Worm (Caenorhabditis elegans) whole organism, late embryonic: ENCODE data around the gene flp-3.

Experiments used
- C08G9.2 ChIP-seq: sonication (generic microtip); optimal IDR thresholded peaks from 2 replicates; lab custom pipeline; 2016; ENCODE audit warnings: mild to moderate bottlenecking, missing genetic modification characterization, moderate library complexity, missing compliant biosample characterization
- C38D4.7 ChIP-seq: fragments of 200-800 bp; sonication (Bioruptor generic); optimal IDR thresholded peaks from 2 replicates; lab custom pipeline; 2018; ENCODE audit warnings: mild to moderate bottlenecking, missing genetic modification characterization, moderate library complexity, missing compliant biosample characterization
- F13H6.1 ChIP-seq: sonication (generic microtip); optimal IDR thresholded peaks from 2 replicates; lab custom pipeline; 2016; ENCODE audit warnings: missing genetic modification characterization, missing compliant biosample characterization
- K02D7.2 ChIP-seq: sonication (generic microtip); optimal IDR thresholded peaks from 2 replicates; lab custom pipeline; 2017; ENCODE audit warnings: mild to moderate bottlenecking, missing genetic modification characterization, missing compliant biosample characterization
- K09A11.1 ChIP-seq: sonication (generic microtip); optimal IDR thresholded peaks from 2 replicates; lab custom pipeline; 2017; ENCODE audit warnings: antibody characterized with exemption, mild to moderate bottlenecking, missing genetic modification characterization, missing compliant biosample characterization; ENCODE audit not compliant: insufficient read depth
- T23F11.4 ChIP-seq: fragments of 200-800 bp; sonication (Bioruptor generic); optimal IDR thresholded peaks from 2 replicates; lab custom pipeline; 2018; ENCODE audit warnings: mild to moderate bottlenecking, missing genetic modification characterization, missing compliant biosample characterization
- Y22D7AL.16 ChIP-seq: sonication (generic microtip); optimal IDR thresholded peaks from 2 replicates; lab custom pipeline; 2016; ENCODE audit warnings: missing genetic modification characterization, missing compliant biosample characterization
- ahr-1 ChIP-seq: sonication (generic microtip); optimal IDR thresholded peaks from 2 replicates; lab custom pipeline; 2016; ENCODE audit warnings: missing genetic modification characterization, missing compliant biosample characterization
- ceh-14 ChIP-seq: sonication (generic microtip); optimal IDR thresholded peaks from 2 replicates; lab custom pipeline; 2016; ENCODE audit warnings: missing genotype, missing genetic modification characterization, missing compliant biosample characterization
- ceh-18 ChIP-seq: sonication (generic microtip); optimal IDR thresholded peaks from 2 replicates; lab custom pipeline; 2016; ENCODE audit warnings: missing genetic modification characterization, missing compliant biosample characterization
- ceh-19 ChIP-seq: fragments of 200-800 bp; sonication (Bioruptor generic); optimal IDR thresholded peaks from 2 replicates; lab custom pipeline; 2018; ENCODE audit warnings: mild to moderate bottlenecking, missing genetic modification characterization, missing compliant biosample characterization
- ceh-2 ChIP-seq: sonication (generic microtip); optimal IDR thresholded peaks from 2 replicates; lab custom pipeline; 2016; ENCODE audit warnings: missing genotype, missing genetic modification characterization, missing compliant biosample characterization
- ceh-31 ChIP-seq: sonication (generic microtip); optimal IDR thresholded peaks from 2 replicates; lab custom pipeline; 2016; ENCODE audit warnings: missing genetic modification characterization, missing compliant biosample characterization
- ceh-34 ChIP-seq: sonication (generic microtip); optimal IDR thresholded peaks from 2 replicates; lab custom pipeline; 2016; ENCODE audit warnings: mild to moderate bottlenecking, missing genetic modification characterization, missing compliant biosample characterization
- ceh-45 ChIP-seq: fragments of 200-800 bp; sonication (Bioruptor generic); IDR thresholded peaks from 2 replicates; pipeline ENCODE4 v1.3.6; 2022; ENCODE audit warnings: missing genetic modification reagents, missing genetic modification characterization, missing compliant biosample characterization
- ceh-48 ChIP-seq: sonication (generic microtip); optimal IDR thresholded peaks from 2 replicates; lab custom pipeline; 2016; ENCODE audit warnings: missing genetic modification characterization, inconsistent platforms, missing compliant biosample characterization
- ceh-6 ChIP-seq: fragments of 200-800 bp; sonication (Bioruptor generic); optimal IDR thresholded peaks from 2 replicates; lab custom pipeline; 2018; ENCODE audit warnings: mild to moderate bottlenecking, missing genetic modification characterization, missing compliant biosample characterization
- che-1 ChIP-seq: sonication (generic microtip); optimal IDR thresholded peaks from 2 replicates; lab custom pipeline; 2016; ENCODE audit warnings: mild to moderate bottlenecking, missing genetic modification characterization, missing compliant biosample characterization
- dmd-4 ChIP-seq: sonication (generic microtip); optimal IDR thresholded peaks from 2 replicates; lab custom pipeline; 2016; ENCODE audit warnings: borderline replicate concordance, missing genetic modification characterization, missing compliant biosample characterization
- dve-1 ChIP-seq: sonication (generic microtip); optimal IDR thresholded peaks from 2 replicates; lab custom pipeline; 2017; ENCODE audit warnings: antibody characterized with exemption, mild to moderate bottlenecking, missing genetic modification characterization, missing compliant biosample characterization
- elt-2 ChIP-seq: sonication (generic microtip); optimal IDR thresholded peaks from 2 replicates; lab custom pipeline; 2016; ENCODE audit warnings: missing genetic modification reagents, missing genetic modification characterization, missing compliant biosample characterization
- eyg-1 ChIP-seq: sonication (generic microtip); optimal IDR thresholded peaks from 2 replicates; lab custom pipeline; 2016; ENCODE audit warnings: missing genotype, missing genetic modification characterization, missing compliant biosample characterization
- fax-1 ChIP-seq: sonication (generic microtip); optimal IDR thresholded peaks from 2 replicates; lab custom pipeline; 2016; ENCODE audit warnings: missing genotype, missing genetic modification characterization, missing compliant biosample characterization
- fkh-6 ChIP-seq: sonication (generic microtip); optimal IDR thresholded peaks from 2 replicates; lab custom pipeline; 2016; ENCODE audit warnings: missing genetic modification characterization, missing compliant biosample characterization
- gmeb-2 ChIP-seq: sonication (generic microtip); optimal IDR thresholded peaks from 2 replicates; lab custom pipeline; 2016; ENCODE audit warnings: missing genetic modification characterization, inconsistent platforms, missing compliant biosample characterization
- hlh-13 ChIP-seq: fragments of 200-800 bp; sonication (Bioruptor generic); optimal IDR thresholded peaks from 2 replicates; lab custom pipeline; 2018; ENCODE audit warnings: mild to moderate bottlenecking, missing genetic modification characterization, missing compliant biosample characterization
- hlh-6 ChIP-seq: sonication (generic microtip); optimal IDR thresholded peaks from 2 replicates; lab custom pipeline; 2016; ENCODE audit warnings: missing genotype, missing genetic modification characterization, missing compliant biosample characterization
- hlh-8 ChIP-seq: sonication (generic microtip); optimal IDR thresholded peaks from 2 replicates; lab custom pipeline; 2016; ENCODE audit warnings: missing genotype, missing genetic modification characterization, missing compliant biosample characterization
- lin-11 ChIP-seq: fragments of 200-800 bp; sonication (Bioruptor generic); optimal IDR thresholded peaks from 2 replicates; lab custom pipeline; 2018; ENCODE audit warnings: mild to moderate bottlenecking, missing genetic modification characterization, missing compliant biosample characterization
- madf-2 ChIP-seq: sonication (generic microtip); optimal IDR thresholded peaks from 2 replicates; lab custom pipeline; 2017; ENCODE audit warnings: missing genetic modification characterization, missing compliant biosample characterization
- nfya-1 ChIP-seq: sonication (generic microtip); optimal IDR thresholded peaks from 2 replicates; lab custom pipeline; 2017; ENCODE audit warnings: missing genetic modification characterization, mild to moderate bottlenecking, missing compliant biosample characterization, antibody characterized with exemption, moderate library complexity
- nhr-232 ChIP-seq: sonication (generic microtip); optimal IDR thresholded peaks from 2 replicates; lab custom pipeline; 2016; ENCODE audit warnings: missing genetic modification characterization, missing compliant biosample characterization
- npax-4 ChIP-seq: sonication (generic microtip); optimal IDR thresholded peaks from 2 replicates; lab custom pipeline; 2016; ENCODE audit warnings: missing genetic modification characterization, missing compliant biosample characterization
- odd-2 ChIP-seq: sonication (generic microtip); optimal IDR thresholded peaks from 2 replicates; lab custom pipeline; 2017; ENCODE audit warnings: antibody characterized with exemption, mild to moderate bottlenecking, missing genetic modification characterization, missing compliant biosample characterization
- pag-3 ChIP-seq: sonication (generic microtip); optimal IDR thresholded peaks from 2 replicates; lab custom pipeline; 2016; ENCODE audit warnings: missing compliant biosample characterization, missing genetic modification characterization, borderline replicate concordance
- pat-9 ChIP-seq: fragments of 200-800 bp; sonication (Bioruptor generic); optimal IDR thresholded peaks from 2 replicates; lab custom pipeline; 2018; ENCODE audit warnings: mild to moderate bottlenecking, missing genetic modification characterization, moderate library complexity, missing compliant biosample characterization
- pha-2 ChIP-seq: sonication (generic microtip); optimal IDR thresholded peaks from 2 replicates; lab custom pipeline; 2017; ENCODE audit warnings: mild to moderate bottlenecking, missing genetic modification characterization, missing compliant biosample characterization
- ref-2 ChIP-seq: sonication (generic microtip); optimal IDR thresholded peaks from 2 replicates; lab custom pipeline; 2016; ENCODE audit warnings: missing genetic modification characterization, missing compliant biosample characterization
- rnt-1 ChIP-seq: sonication (generic microtip); optimal IDR thresholded peaks from 2 replicates; lab custom pipeline; 2016; ENCODE audit warnings: missing genetic modification characterization, missing compliant biosample characterization
- sdc-2 ChIP-seq: sonication (generic microtip); optimal IDR thresholded peaks from 2 replicates; lab custom pipeline; 2016; ENCODE audit warnings: missing genotype, missing genetic modification characterization, missing compliant biosample characterization
- sox-4 ChIP-seq: sonication (generic microtip); optimal IDR thresholded peaks from 2 replicates; lab custom pipeline; 2017; ENCODE audit warnings: mild to moderate bottlenecking, missing genetic modification characterization, inconsistent platforms, missing compliant biosample characterization
- syd-9 ChIP-seq: sonication (generic microtip); optimal IDR thresholded peaks from 2 replicates; lab custom pipeline; 2016; ENCODE audit warnings: mild to moderate bottlenecking, missing genetic modification characterization, moderate library complexity, missing compliant biosample characterization
- tbx-2 ChIP-seq: sonication (generic microtip); optimal IDR thresholded peaks from 2 replicates; lab custom pipeline; 2016; ENCODE audit warnings: missing genetic modification characterization, missing compliant biosample characterization
- ttx-3 ChIP-seq: sonication (generic microtip); optimal IDR thresholded peaks from 2 replicates; lab custom pipeline; 2016; ENCODE audit warnings: missing genetic modification reagents, missing genetic modification characterization, missing compliant biosample characterization
- unc-3 ChIP-seq, 2 experiments: fragments of 200-800 bp in 1 of 2; sonication (Bioruptor generic) in 1 of 2; sonication (generic microtip) in 1 of 2; conservative IDR thresholded peaks in 1 of 2; optimal IDR thresholded peaks in 1 of 2; 2 replicates each; pipeline versions ENCODE4 v1.3.6 to Lab custom; 2016 to 2022; ENCODE audit warnings: missing compliant biosample characterization in 2 of 2, missing genetic modification characterization in 2 of 2, missing genetic modification reagents in 1 of 2
- unc-42 ChIP-seq: sonication (generic microtip); optimal IDR thresholded peaks from 2 replicates; lab custom pipeline; 2016; ENCODE audit warnings: missing genotype, missing genetic modification characterization, missing compliant biosample characterization
- unc-86 ChIP-seq: sonication (generic microtip); optimal IDR thresholded peaks from 2 replicates; lab custom pipeline; 2016; ENCODE audit warnings: missing genetic modification characterization, missing compliant biosample characterization
- zip-5 ChIP-seq: sonication (generic microtip); optimal IDR thresholded peaks from 2 replicates; lab custom pipeline; 2016; ENCODE audit warnings: missing genetic modification characterization, missing compliant biosample characterization
- ztf-16 ChIP-seq: sonication (generic microtip); optimal IDR thresholded peaks from 2 replicates; lab custom pipeline; 2017; ENCODE audit warnings: missing genetic modification characterization, missing compliant biosample characterization

The flp-3 gene

ce11 chrX:10132546-10133032 is 39.8 kb upstream of the flp-3 start:
- TF ChIP-seq dmd-4 (tag; lab: Kevin White, UChicago), result peak; percentile 68
- TF ChIP-seq sox-4, result peak; percentile 71
- TF ChIP-seq C38D4.7 (GFP tag; lab: Kevin White, UChicago), result peak; percentile 36
- peak; percentile 68 for TF ChIP-seq Y22D7AL.16
- peak; percentile 56 for TF ChIP-seq nfya-1
- peak; percentile 52 for TF ChIP-seq unc-86 (tag; lab: Kevin White, UChicago)
- peak; percentile 67 for TF ChIP-seq nhr-232 (tag; lab: Kevin White, UChicago)
- peak; percentile 7 for TF ChIP-seq npax-4
- peak; percentile 42 for TF ChIP-seq odd-2 (tag; lab: Kevin White, UChicago)
- 0 out of 2 replicates have a peak, but pooled peaks have one; percentile 27 for TF ChIP-seq ceh-45 (GFP tag; lab: Robert Waterston, UW)
- peak; percentile 36 for TF ChIP-seq hlh-13 (GFP tag; lab: Kevin White, UChicago)
- peak; percentile 42 for TF ChIP-seq F13H6.1 (tag; lab: Kevin White, UChicago)
- peak; percentile 57 for TF ChIP-seq ceh-31
- peak; percentile 78 for TF ChIP-seq gmeb-2 (tag; lab: Kevin White, UChicago)
- peak; percentile 77 for TF ChIP-seq unc-3 (GFP tag; conservative IDR thresholded peaks at IDR 0.05; lab: Robert Waterston, UW)
- TF ChIP-seq unc-3 (tag; optimal IDR thresholded peaks at IDR 0.05; lab: Kevin White, UChicago), result peak; percentile 21
- TF ChIP-seq fkh-6 (tag; lab: Kevin White, UChicago), result peak; percentile 68
- peak; percentile 16 for TF ChIP-seq hlh-8 (tag; lab: Kevin White, UChicago)
- TF ChIP-seq C08G9.2, result peak; percentile 62
- peak; percentile 28 for TF ChIP-seq ceh-18 (tag; lab: Kevin White, UChicago)
- peak; percentile 24 for TF ChIP-seq pag-3
- TF ChIP-seq dve-1 (tag; lab: Kevin White, UChicago), result peak; percentile 41
- TF ChIP-seq lin-11 (tag; lab: Kevin White, UChicago), result peak; percentile 59
- TF ChIP-seq ceh-2 (tag; lab: Kevin White, UChicago), result peak; percentile 56
- TF ChIP-seq unc-42 (tag; lab: Kevin White, UChicago), result peak; percentile 53
- peak; percentile 83 for TF ChIP-seq sdc-2
- peak; percentile 61 for TF ChIP-seq tbx-2 (tag; lab: Kevin White, UChicago)
- TF ChIP-seq K02D7.2 (tag; lab: Kevin White, UChicago), result peak; percentile 23
- peak; percentile 74 for TF ChIP-seq ceh-6 (GFP tag; lab: Kevin White, UChicago)
- TF ChIP-seq rnt-1 (tag; lab: Kevin White, UChicago), result peak; percentile 21
- peak; percentile 48 for TF ChIP-seq T23F11.4 (GFP tag; lab: Kevin White, UChicago)
- TF ChIP-seq ceh-14 (tag; lab: Kevin White, UChicago), result peak; percentile 68
- TF ChIP-seq syd-9, result peak; percentile 84
- peak; percentile 61 for TF ChIP-seq ceh-34 (tag; lab: Kevin White, UChicago)
- TF ChIP-seq fax-1 (tag; lab: Kevin White, UChicago), result peak; percentile 31
- TF ChIP-seq ref-2, result peak; percentile 68
- TF ChIP-seq zip-5 (tag; lab: Kevin White, UChicago), result peak; percentile 41
- peak; percentile 65 for TF ChIP-seq K09A11.1 (tag; lab: Kevin White, UChicago)
- peak; percentile 25 for TF ChIP-seq ahr-1 (tag; lab: Kevin White, UChicago)
- peak; percentile 78 for TF ChIP-seq elt-2 (tag; lab: Kevin White, UChicago)
- TF ChIP-seq pha-2 (tag; lab: Kevin White, UChicago), result peak; percentile 70
- peak; percentile 63 for TF ChIP-seq ceh-48
- peak; percentile 69 for TF ChIP-seq ceh-19 (GFP tag; lab: Kevin White, UChicago)
- TF ChIP-seq che-1 (tag; lab: Kevin White, UChicago), result peak; percentile 77
- peak; percentile 65 for TF ChIP-seq pat-9
- peak; percentile 77 for TF ChIP-seq ttx-3 (tag; lab: Kevin White, UChicago)
- peak; percentile 74 for TF ChIP-seq ztf-16 (tag; lab: Kevin White, UChicago)
- peak; percentile 56 for TF ChIP-seq hlh-6
- peak; percentile 9 for TF ChIP-seq eyg-1 (tag; lab: Kevin White, UChicago)
- TF ChIP-seq madf-2 (tag; lab: Kevin White, UChicago), result peak; percentile 59
